Fruit fly (Drosophila melanogaster) whole organism, prepupa: ENCODE results near the gene S-Lap1.

Experiments
- CG10631 ChIP-seq: fragments of 200-800 bp; sonication (Bioruptor generic); optimal IDR thresholded peaks from 2 replicates; lab custom pipeline; 2016; ENCODE audit warnings: missing biosample characterization, missing genetic modification characterization
- CG10669 ChIP-seq: fragments of 200-800 bp; sonication (Bioruptor generic); optimal IDR thresholded peaks from 3 replicates; lab custom pipeline; 2018; ENCODE audit warnings: missing biosample characterization, mild to moderate bottlenecking, missing genetic modification characterization, moderate library complexity
- CG11294 ChIP-seq: fragments of 200-800 bp; sonication (Bioruptor generic); IDR thresholded peaks from 2 replicates; pipeline ENCODE4 v1.3.6; 2022; ENCODE audit warnings: missing biosample characterization, missing genetic modification characterization
- CG11902 ChIP-seq: fragments of 200-800 bp; sonication (Bioruptor generic); optimal IDR thresholded peaks from 3 replicates; lab custom pipeline; 2016; ENCODE audit warnings: missing biosample characterization, missing genetic modification characterization
- CG15336 ChIP-seq: fragments of 200-800 bp; sonication (Bioruptor generic); IDR thresholded peaks from 2 replicates; pipeline ENCODE4 v1.3.6; 2022; ENCODE audit warnings: missing biosample characterization, missing genetic modification characterization
- CG31627 ChIP-seq: fragments of 200-800 bp; sonication (Bioruptor generic); optimal IDR thresholded peaks from 3 replicates; lab custom pipeline; 2016; ENCODE audit warnings: missing biosample characterization, missing genetic modification characterization
- CG32006 ChIP-seq: fragments of 200-800 bp; sonication (Bioruptor generic); optimal IDR thresholded peaks from 3 replicates; lab custom pipeline; 2017; ENCODE audit warnings: missing biosample characterization, mild to moderate bottlenecking, missing genetic modification characterization
- CG34406 ChIP-seq: fragments of 200-800 bp; sonication (Bioruptor generic); optimal IDR thresholded peaks from 3 replicates; lab custom pipeline; 2016; ENCODE audit warnings: missing biosample characterization, missing genetic modification characterization
- CG3919 ChIP-seq: fragments of 200-800 bp; sonication (Bioruptor generic); optimal IDR thresholded peaks from 3 replicates; lab custom pipeline; 2016; ENCODE audit warnings: missing biosample characterization, missing genetic modification characterization
- CG6163 ChIP-seq: fragments of 200-800 bp; sonication (Bioruptor generic); IDR thresholded peaks from 3 replicates; pipeline ENCODE4 v1.3.6; 2022; ENCODE audit warnings: missing biosample characterization, missing genetic modification characterization
- CG6792 ChIP-seq: fragments of 200-800 bp; sonication (Bioruptor generic); optimal IDR thresholded peaks from 3 replicates; lab custom pipeline; 2016; ENCODE audit warnings: missing biosample characterization, missing genetic modification characterization
- CG6808 ChIP-seq: fragments of 200-800 bp; sonication (Bioruptor generic); optimal IDR thresholded peaks from 3 replicates; lab custom pipeline; 2017; ENCODE audit warnings: missing biosample characterization, missing genetic modification characterization, mild to moderate bottlenecking, moderate library complexity, missing genetic modification reagents
- CG6854 ChIP-seq: fragments of 200-800 bp; sonication (Bioruptor generic); optimal IDR thresholded peaks from 2 replicates; lab custom pipeline; 2017; ENCODE audit warnings: missing biosample characterization, mild to moderate bottlenecking, missing genetic modification characterization
- CG7368 ChIP-seq: fragments of 200-800 bp; sonication (Bioruptor generic); optimal IDR thresholded peaks from 3 replicates; lab custom pipeline; 2016; ENCODE audit warnings: missing biosample characterization, missing genetic modification characterization
- CG8119 ChIP-seq: fragments of 200-800 bp; sonication (Bioruptor generic); IDR thresholded peaks from 3 replicates; pipeline ENCODE4 v1.3.6; 2022; ENCODE audit warnings: missing biosample characterization, missing genetic modification characterization
- CG8319 ChIP-seq: fragments of 200-800 bp; sonication (Bioruptor generic); optimal IDR thresholded peaks from 3 replicates; lab custom pipeline; 2016; ENCODE audit warnings: missing biosample characterization, missing genetic modification characterization
- CG8632 ChIP-seq: fragments of 200-800 bp; sonication (Bioruptor generic); optimal IDR thresholded peaks from 3 replicates; lab custom pipeline; 2016; ENCODE audit warnings: missing biosample characterization, missing genetic modification characterization
- CG9139 ChIP-seq: fragments of 200-800 bp; sonication (Bioruptor generic); optimal IDR thresholded peaks from 3 replicates; lab custom pipeline; 2017; ENCODE audit warnings: missing biosample characterization, mild to moderate bottlenecking, missing genetic modification characterization
- Eip75B ChIP-seq: fragments of 200-800 bp; sonication (Bioruptor generic); optimal IDR thresholded peaks from 3 replicates; lab custom pipeline; 2016; ENCODE audit warnings: missing biosample characterization, missing genetic modification characterization
- Eip78C ChIP-seq: fragments of 200-800 bp; sonication (Bioruptor generic); peaks from one replicate; lab custom pipeline; 2016; ENCODE audit warnings: missing biosample characterization, missing genetic modification characterization
- Eip93F ChIP-seq: fragments of 200-800 bp; sonication (Bioruptor generic); optimal IDR thresholded peaks from 2 replicates; lab custom pipeline; 2016; ENCODE audit warnings: missing biosample characterization, mild to moderate bottlenecking, missing genetic modification characterization
- Ets21C ChIP-seq: fragments of 200-800 bp; sonication (Bioruptor generic); optimal IDR thresholded peaks from 3 replicates; lab custom pipeline; 2016; ENCODE audit warnings: missing biosample characterization, missing genetic modification characterization
- Ets96B ChIP-seq: fragments of 200-800 bp; optimal IDR thresholded peaks from 2 replicates; lab custom pipeline; 2019; ENCODE audit warnings: missing biosample characterization, mild to moderate bottlenecking, missing genetic modification characterization, moderate library complexity
- Gug ChIP-seq: fragments of 200-800 bp; sonication (Bioruptor generic); IDR thresholded peaks from 2 replicates; pipeline ENCODE4 v1.3.6; 2022; ENCODE audit warnings: missing biosample characterization, missing genetic modification characterization
- Hr38 ChIP-seq: sonication (Bioruptor generic); optimal IDR thresholded peaks from 2 replicates; lab custom pipeline; 2016; ENCODE audit warnings: missing biosample characterization, missing genetic modification characterization
- Hr39 ChIP-seq: fragments of 200-800 bp; sonication (Bioruptor generic); optimal IDR thresholded peaks from 2 replicates; lab custom pipeline; 2016; ENCODE audit warnings: missing biosample characterization, missing genetic modification characterization
- Hr4 ChIP-seq: fragments of 200-800 bp; sonication (Bioruptor generic); optimal IDR thresholded peaks from 3 replicates; lab custom pipeline; 2016; ENCODE audit warnings: missing biosample characterization, missing genetic modification characterization
- Lpt ChIP-seq: fragments of 200-800 bp; sonication (Bioruptor generic); optimal IDR thresholded peaks from 3 replicates; lab custom pipeline; 2016; ENCODE audit warnings: missing biosample characterization, missing genetic modification characterization
- Met ChIP-seq: fragments of 200-800 bp; sonication (Bioruptor generic); optimal IDR thresholded peaks from 3 replicates; lab custom pipeline; 2016; ENCODE audit warnings: missing biosample characterization, missing genetic modification characterization
- OdsH ChIP-seq: fragments of 200-800 bp; sonication (Bioruptor generic); optimal IDR thresholded peaks from 3 replicates; lab custom pipeline; 2016; ENCODE audit warnings: missing biosample characterization, missing genetic modification characterization
- Smox ChIP-seq: fragments of 200-800 bp; sonication (Bioruptor generic); optimal IDR thresholded peaks from 3 replicates; lab custom pipeline; 2016; ENCODE audit warnings: missing biosample characterization, missing genetic modification characterization
- Sox102F ChIP-seq: fragments of 200-800 bp; sonication (Bioruptor generic); optimal IDR thresholded peaks from 2 replicates; lab custom pipeline; 2016; ENCODE audit warnings: missing biosample characterization, mild to moderate bottlenecking, missing genetic modification characterization
- Sox14 ChIP-seq: fragments of 200-800 bp; sonication (Bioruptor generic); optimal IDR thresholded peaks from 3 replicates; lab custom pipeline; 2016; ENCODE audit warnings: missing biosample characterization, missing genetic modification characterization
- achi ChIP-seq: fragments of 200-800 bp; sonication (Bioruptor generic); optimal IDR thresholded peaks from 3 replicates; lab custom pipeline; 2016; ENCODE audit warnings: missing biosample characterization, missing genetic modification characterization
- cyc ChIP-seq: fragments of 200-800 bp; sonication (Bioruptor generic); optimal IDR thresholded peaks from 3 replicates; lab custom pipeline; 2016; ENCODE audit warnings: missing biosample characterization, missing genetic modification characterization
- dac ChIP-seq: fragments of 200-800 bp; sonication (Bioruptor generic); optimal IDR thresholded peaks from 2 replicates; lab custom pipeline; 2017; ENCODE audit warnings: missing biosample characterization, mild to moderate bottlenecking, missing genetic modification characterization
- eg ChIP-seq: fragments of 200-800 bp; sonication (Bioruptor generic); IDR thresholded peaks from 3 replicates; pipeline ENCODE4 v1.3.6; 2022; ENCODE audit warnings: missing biosample characterization, missing genetic modification characterization
- esn ChIP-seq: fragments of 200-800 bp; sonication (Bioruptor generic); optimal IDR thresholded peaks from 2 replicates; lab custom pipeline; 2016; ENCODE audit warnings: missing biosample characterization, mild to moderate bottlenecking, missing genetic modification characterization, moderate library complexity
- fkh ChIP-seq: fragments of 200-800 bp; sonication (Bioruptor generic); optimal IDR thresholded peaks from 3 replicates; lab custom pipeline; 2017; ENCODE audit warnings: missing biosample characterization, mild to moderate bottlenecking, missing genetic modification characterization, moderate library complexity
- lz ChIP-seq: fragments of 200-800 bp; sonication (Bioruptor generic); optimal IDR thresholded peaks from 3 replicates; lab custom pipeline; 2016; ENCODE audit warnings: missing biosample characterization, missing genetic modification characterization
- net ChIP-seq: fragments of 200-800 bp; sonication (Bioruptor generic); optimal IDR thresholded peaks from 3 replicates; lab custom pipeline; 2016; ENCODE audit warnings: missing biosample characterization, missing genetic modification characterization
- pdm3 ChIP-seq: fragments of 200-800 bp; sonication (Bioruptor generic); optimal IDR thresholded peaks from 3 replicates; lab custom pipeline; 2016; ENCODE audit warnings: missing biosample characterization, missing genetic modification characterization
- salr ChIP-seq, 2 experiments: fragments of 200-800 bp; sonication (Bioruptor generic); optimal IDR thresholded peaks; 3 replicates each; lab custom pipeline; 2016 to 2018; ENCODE audit warnings: missing biosample characterization in 2 of 2, missing genetic modification characterization in 2 of 2, mild to moderate bottlenecking in 1 of 2
- spab ChIP-seq: fragments of 200-800 bp; sonication (Bioruptor generic); optimal IDR thresholded peaks from 2 replicates; lab custom pipeline; 2017; ENCODE audit warnings: missing biosample characterization, mild to moderate bottlenecking, missing genetic modification characterization, missing genetic modification reagents
- ss ChIP-seq, 2 experiments: fragments of 200-800 bp; sonication (Bioruptor generic); optimal IDR thresholded peaks; 2 replicates in 1 of 2; 3 replicates in 1 of 2; lab custom pipeline; 2017 to 2018; ENCODE audit warnings: mild to moderate bottlenecking in 2 of 2, missing biosample characterization in 2 of 2, missing genetic modification characterization in 2 of 2, moderate library complexity in 1 of 2
- svp ChIP-seq: fragments of 200-800 bp; sonication (Bioruptor generic); peaks from one replicate; lab custom pipeline; 2016; ENCODE audit warnings: missing biosample characterization, missing genetic modification characterization
- topi ChIP-seq: fragments of 200-800 bp; sonication (Bioruptor generic); optimal IDR thresholded peaks from 3 replicates; lab custom pipeline; 2016; ENCODE audit warnings: missing biosample characterization, missing genetic modification characterization
- vri ChIP-seq: fragments of 200-800 bp; sonication (Bioruptor generic); optimal IDR thresholded peaks from 3 replicates; lab custom pipeline; 2016; ENCODE audit warnings: missing biosample characterization, mild to moderate bottlenecking, missing genetic modification characterization

Gene S-Lap1

DNA sequence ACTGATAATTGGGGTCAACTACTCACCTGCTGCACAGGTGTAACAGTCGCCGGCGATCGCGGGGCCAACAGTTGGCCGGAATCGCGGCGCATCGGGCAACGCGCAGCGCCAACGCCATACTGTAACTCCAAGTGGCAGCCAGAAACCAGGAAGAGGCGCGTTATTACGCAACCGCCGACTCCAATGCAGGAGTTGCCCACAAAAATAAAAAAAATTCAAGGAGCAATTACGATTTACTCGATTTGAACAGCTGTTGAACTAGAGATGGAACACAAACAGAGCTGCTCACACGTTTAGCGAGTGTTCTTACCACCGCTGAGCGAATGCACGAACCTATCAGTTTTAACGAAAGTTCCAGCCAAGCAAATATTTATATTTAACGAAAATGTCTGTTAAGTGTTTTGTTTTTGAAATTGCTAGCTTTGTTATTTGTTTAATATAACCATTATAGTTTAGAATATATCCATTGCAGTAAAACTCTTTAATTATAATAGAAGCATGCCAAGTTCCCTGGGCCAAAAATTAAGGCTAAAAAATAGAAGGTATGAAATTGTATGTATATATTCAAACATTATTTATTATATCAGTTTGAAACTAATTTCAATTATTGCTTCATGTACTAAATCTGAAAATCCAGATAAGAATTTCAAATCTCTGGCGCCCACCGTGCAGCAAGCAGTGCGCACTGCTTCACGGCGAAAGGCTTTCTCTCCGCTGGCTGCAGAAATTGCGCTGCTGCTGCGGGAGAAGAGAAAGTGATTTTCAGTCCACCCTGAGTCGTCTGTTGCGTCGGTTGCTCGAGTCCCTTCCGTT is 12.9 kb upstream of the S-Lap1 start, which contains the start of the genes CG5989 and CG6282 (continued):
- TF ChIP-seq fkh, result peak; percentile 72
- no peak for TF ChIP-seq CG11294 (GFP tag; lab: Robert Waterston, UW)
- TF ChIP-seq CG3919 (GFP tag; lab: Kevin White, UChicago), result no peak
- no peak for TF ChIP-seq CG7368 (GFP tag; lab: Kevin White, UChicago)
- TF ChIP-seq CG6808 (GFP tag; lab: Kevin White, UChicago), result no peak
- no peak for TF ChIP-seq CG9139 (GFP tag; lab: Kevin White, UChicago)

DNA sequence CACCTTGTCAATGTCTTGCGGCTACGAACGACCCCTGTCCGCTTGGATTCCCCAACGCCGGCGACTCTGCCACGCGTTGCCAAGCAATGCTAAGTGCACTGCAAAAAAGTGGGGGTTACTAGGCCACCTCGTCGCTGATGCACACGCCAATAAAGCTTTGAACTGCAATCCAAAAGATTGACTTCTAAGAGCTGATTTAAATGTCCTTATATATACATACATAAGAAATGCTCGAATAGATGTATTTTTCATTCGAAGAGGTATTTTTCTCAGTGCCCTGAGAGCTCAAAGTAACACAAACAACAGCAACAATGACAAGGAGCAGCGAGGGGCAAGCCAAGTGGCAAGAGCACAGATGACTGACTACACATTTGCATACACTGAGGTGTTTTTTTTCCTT is 9.6 kb upstream of the S-Lap1 start:
- peak; percentile 22 for TF ChIP-seq Sox14 (GFP tag; lab: Kevin White, UChicago)
- TF ChIP-seq topi, result peak; percentile 20
- TF ChIP-seq CG15336, result 0 out of 2 replicates have a peak, but pooled peaks have one; percentile 14
- 0 out of 3 replicates have a peak, but pooled peaks have one; percentile 23 for TF ChIP-seq eg (GFP tag; lab: Robert Waterston, UW)
- TF ChIP-seq CG3919 (GFP tag; lab: Kevin White, UChicago), result peak; percentile 48
- peak; percentile 15 for TF ChIP-seq CG31627
- peak; percentile 45 for TF ChIP-seq CG10669 (GFP tag; lab: Kevin White, UChicago)
- no peak for TF ChIP-seq vri (GFP tag; lab: Kevin White, UChicago)
- peak; percentile 43 for TF ChIP-seq CG10631 (GFP tag; lab: Kevin White, UChicago)
- TF ChIP-seq Hr39 (GFP tag; lab: Kevin White, UChicago), result peak; percentile 13
- no peak for TF ChIP-seq CG34406 (GFP tag; lab: Kevin White, UChicago)
- peak in 1 of 2 experiments; percentile 1 for TF ChIP-seq salr (GFP tag; optimal IDR thresholded peaks at IDR 0.05; lab: Kevin White, UChicago)
- TF ChIP-seq dac (GFP tag; lab: Kevin White, UChicago), result no peak
- TF ChIP-seq CG8632 (GFP tag; lab: Kevin White, UChicago), result no peak
- TF ChIP-seq lz (GFP tag; lab: Kevin White, UChicago), result peak; percentile 8
- no peak for TF ChIP-seq Hr38 (GFP tag; lab: Kevin White, UChicago)
- 0 out of 3 replicates have a peak, but pooled peaks have one; percentile 25 for TF ChIP-seq CG8119
- peak in 1 of 2 experiments; percentile 56 for TF ChIP-seq ss (GFP tag; optimal IDR thresholded peaks at IDR 0.05; lab: Kevin White, UChicago)
- TF ChIP-seq CG11294 (GFP tag; lab: Robert Waterston, UW), result no peak
- TF ChIP-seq Met (GFP tag; lab: Kevin White, UChicago), result peak; percentile 14
- TF ChIP-seq Eip78C, result peak; percentile 85
- no peak for TF ChIP-seq cyc (GFP tag; lab: Kevin White, UChicago)
- no peak for TF ChIP-seq fkh
- TF ChIP-seq svp (GFP tag; lab: Kevin White, UChicago), result peak; percentile 75
- TF ChIP-seq OdsH (GFP tag; lab: Kevin White, UChicago), result peak; percentile 26
- TF ChIP-seq CG6792 (GFP tag; lab: Kevin White, UChicago), result peak; percentile 18
- TF ChIP-seq CG6808 (GFP tag; lab: Kevin White, UChicago), result peak; percentile 22
- peak; percentile 24 for TF ChIP-seq Smox
- TF ChIP-seq Lpt (GFP tag; lab: Kevin White, UChicago), result no peak
- no peak for TF ChIP-seq CG9139 (GFP tag; lab: Kevin White, UChicago)
- TF ChIP-seq CG6163 (GFP tag; lab: Robert Waterston, UW), result 0 out of 3 replicates have a peak, but pooled peaks have one; percentile 43
- no peak for TF ChIP-seq Ets21C (GFP tag; lab: Kevin White, UChicago)
- 0 out of 2 replicates have a peak, but pooled peaks have one; percentile 35 for TF ChIP-seq Gug (GFP tag; lab: Robert Waterston, UW)
- TF ChIP-seq Eip93F (GFP tag; lab: Kevin White, UChicago), result no peak
- peak; percentile 41 for TF ChIP-seq pdm3 (GFP tag; lab: Kevin White, UChicago)
- peak; percentile 29 for TF ChIP-seq spab (GFP tag; lab: Kevin White, UChicago)
- no peak for TF ChIP-seq CG11902
- no peak for TF ChIP-seq net (GFP tag; lab: Kevin White, UChicago)
- no peak for TF ChIP-seq CG8319 (GFP tag; lab: Kevin White, UChicago)
- TF ChIP-seq Hr4 (GFP tag; lab: Kevin White, UChicago), result peak; percentile 28
- TF ChIP-seq CG6854 (GFP tag; lab: Kevin White, UChicago), result no peak
- TF ChIP-seq Sox102F (GFP tag; lab: Kevin White, UChicago), result peak; percentile 10
- peak; percentile 33 for TF ChIP-seq achi
- peak; percentile 26 for TF ChIP-seq Eip75B (GFP tag; lab: Kevin White, UChicago)
- TF ChIP-seq Ets96B (tag; lab: Kevin White, UChicago), result peak; percentile 55
- peak; percentile 44 for TF ChIP-seq CG32006 (GFP tag; lab: Kevin White, UChicago)
- TF ChIP-seq esn (GFP tag; lab: Kevin White, UChicago), result no peak
